Fruit fly (Drosophila melanogaster) S2 (cell line): ENCODE results near the gene Nep1.

Source experiments
- CG8478 ChIP-seq: fragments of >200 bp; optimal IDR thresholded peaks from 2 replicates; lab custom pipeline; 2018
- CTCF ChIP-seq, 2 experiments: fragments of >200 bp; optimal IDR thresholded peaks; 2 replicates each; lab custom pipeline; 2018

Gene Nep1

DNA sequence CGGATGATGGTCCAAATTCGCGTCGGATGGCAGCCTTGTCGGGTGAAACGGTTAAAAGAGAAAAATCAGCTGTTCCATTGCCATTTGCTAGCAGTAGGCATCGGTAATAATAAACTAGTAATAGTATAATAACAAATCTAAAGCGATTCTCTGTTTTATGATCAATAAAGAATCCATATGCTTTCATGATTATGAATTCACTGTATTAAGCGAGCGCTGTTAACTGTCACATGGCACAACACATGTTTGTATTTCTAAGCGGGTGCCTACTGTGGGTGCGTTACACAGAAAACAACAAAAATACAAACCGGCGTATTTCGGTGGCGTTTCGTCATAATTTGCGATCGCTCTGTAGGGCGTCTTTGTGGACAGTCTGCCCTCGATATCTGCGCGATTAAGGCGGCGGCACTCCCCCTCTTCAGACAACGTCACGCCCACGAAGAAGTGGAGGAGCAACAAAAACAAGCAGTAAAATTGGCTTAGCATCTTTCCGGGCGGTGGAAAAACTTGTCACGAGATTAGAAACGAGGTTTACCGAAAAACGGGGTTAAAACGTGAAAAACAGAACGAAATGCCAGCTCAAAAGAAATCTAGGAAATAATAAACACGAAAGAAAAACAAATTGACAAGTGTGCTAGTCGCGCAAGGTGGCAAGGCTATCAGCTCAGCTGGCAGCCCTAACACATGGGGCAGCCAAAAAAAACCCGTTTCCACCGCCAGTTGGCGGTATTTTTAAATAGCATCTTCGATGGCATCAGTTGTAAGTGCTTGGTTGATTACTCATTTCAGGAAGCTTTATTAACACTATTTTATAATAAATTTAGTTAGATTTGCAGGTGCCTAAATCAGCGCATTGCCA lies at the start of gene Nep1, which contains the start of gene Mipp2:
Gene Nep1, plus strand, starts transcription at position 397 of the 859 bp plus-strand sequence.
Gene Mipp2, minus strand, starts transcription at position 663 of the 859 bp plus-strand sequence.
- TF ChIP-seq CTCF (optimal IDR thresholded peaks at IDR 0.05; lab: Kevin White, UChicago), result no peak
- no peak for TF ChIP-seq CG8478 (lab: Kevin White, UChicago)

- no peak for TF ChIP-seq CG8478 (lab: Kevin White, UChicago)
- no peak for TF ChIP-seq CTCF (optimal IDR thresholded peaks at IDR 0.05; lab: Kevin White, UChicago)
Observed at dm6 chrX:6050282-6050934, 40.6 kb upstream of the Nep1 start, which contains the start of gene CG5921. TSS of gene CG5921 (plus strand) at chrX:6050828.

DNA sequence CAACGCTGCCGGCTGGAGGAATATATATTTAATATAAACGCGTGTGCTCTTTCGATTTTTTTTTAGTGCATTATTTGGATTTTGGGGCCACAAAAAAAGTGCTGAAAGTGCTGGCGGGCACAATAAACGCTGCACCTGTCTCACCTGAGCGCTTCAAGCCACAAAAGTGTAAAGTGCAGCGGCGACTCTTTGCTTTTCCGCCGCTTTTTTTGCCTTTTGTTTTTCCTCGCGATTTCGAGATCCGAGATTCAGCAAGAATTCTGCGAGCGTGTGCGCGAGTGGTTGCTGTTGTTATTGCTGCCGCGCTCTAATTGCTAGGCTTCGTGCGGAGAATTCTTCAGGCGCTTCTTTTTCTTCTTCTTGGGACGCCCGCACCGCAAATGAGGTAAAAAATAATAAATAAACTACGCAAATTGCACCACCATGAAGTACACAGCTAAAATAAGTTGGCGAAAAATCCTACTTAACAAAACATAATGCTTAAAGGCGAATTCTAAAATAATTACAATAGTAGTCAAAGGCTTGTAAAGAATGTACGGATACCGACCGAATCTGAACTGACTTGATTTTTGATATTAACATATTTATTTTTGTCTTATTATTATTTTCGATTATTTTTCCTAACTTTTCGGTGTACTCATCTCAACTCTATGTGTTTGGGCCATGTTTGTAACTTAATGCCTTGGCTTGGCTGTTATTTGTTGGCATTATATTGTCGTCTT lies 39.9 kb upstream of the Nep1 start:
- TF ChIP-seq CTCF (optimal IDR thresholded peaks at IDR 0.05; lab: Kevin White, UChicago), result no peak
- no peak for TF ChIP-seq CG8478 (lab: Kevin White, UChicago)

- TF ChIP-seq CG8478 (lab: Kevin White, UChicago) (no peak), CTCF (optimal IDR thresholded peaks at IDR 0.05; lab: Kevin White, UChicago) (no peak)
Observed at dm6 chrX:6052855-6053254, 38.1 kb upstream of the Nep1 start.

DNA sequence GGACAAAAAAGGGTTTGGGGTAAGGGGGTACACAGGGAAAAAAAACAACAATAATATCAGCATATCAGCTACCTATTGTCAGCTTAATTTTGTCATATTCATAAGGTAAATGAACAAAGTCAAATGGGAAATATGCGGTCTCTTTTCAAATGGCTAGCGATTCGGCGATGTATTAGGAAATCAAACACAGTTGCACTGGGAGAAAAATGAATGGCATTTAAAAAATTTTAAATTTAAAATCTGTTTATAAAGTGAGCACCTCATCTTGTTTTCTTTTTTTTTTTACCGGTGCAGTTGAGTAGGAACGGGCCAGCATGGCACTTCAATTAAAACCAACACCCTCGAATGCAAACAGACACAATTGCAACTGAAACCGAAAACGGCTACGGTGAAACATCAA lies 37.0 kb upstream of the Nep1 start:
- TF ChIP-seq CG8478 (lab: Kevin White, UChicago) (no peak), CTCF (optimal IDR thresholded peaks at IDR 0.05; lab: Kevin White, UChicago) (no peak)

DNA sequence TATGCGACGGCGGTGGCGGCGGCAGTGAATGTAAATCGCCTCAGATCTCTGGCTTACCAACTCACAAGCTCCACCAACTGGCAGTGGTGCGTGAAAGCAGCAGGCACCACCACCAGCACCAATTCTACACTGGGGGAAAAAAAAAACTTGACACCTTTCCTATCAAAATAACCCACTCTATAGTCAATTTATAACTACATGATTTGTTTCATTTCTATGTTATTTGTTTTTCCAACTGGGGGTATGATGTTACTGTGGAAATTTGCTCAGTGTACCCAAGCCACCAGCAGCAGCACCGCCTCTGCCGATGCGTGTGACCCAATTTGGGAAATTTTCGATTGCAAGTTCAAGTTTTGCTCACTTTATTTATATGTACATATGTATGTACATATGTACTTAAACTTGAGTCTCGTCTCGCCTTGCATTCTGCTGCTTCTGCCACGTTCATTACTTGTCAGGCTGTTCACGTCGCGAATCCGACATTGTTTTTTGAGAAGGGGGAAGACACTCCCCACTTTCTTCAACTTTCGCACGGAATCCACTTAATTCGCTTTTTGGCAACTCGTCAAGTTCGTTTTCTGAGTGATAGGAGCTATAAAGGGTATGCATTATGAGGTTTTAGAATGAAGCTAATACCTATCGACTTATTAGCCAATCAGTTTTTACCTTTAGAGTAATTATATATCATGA lies 31.7 kb upstream of the Nep1 start:
- TF ChIP-seq CG8478 (lab: Kevin White, UChicago) (no peak), CTCF (optimal IDR thresholded peaks at IDR 0.05; lab: Kevin White, UChicago) (no peak)

dm6 chrX:6062160-6062559 lies 28.8 kb upstream of the Nep1 start:
- TF ChIP-seq CTCF (optimal IDR thresholded peaks at IDR 0.05; lab: Kevin White, UChicago) (no peak), CG8478 (lab: Kevin White, UChicago) (no peak)

dm6 chrX:6064508-6064907 lies 26.5 kb upstream of the Nep1 start:
- TF ChIP-seq CG8478 (lab: Kevin White, UChicago) (no peak), CTCF (optimal IDR thresholded peaks at IDR 0.05; lab: Kevin White, UChicago) (no peak)

DNA sequence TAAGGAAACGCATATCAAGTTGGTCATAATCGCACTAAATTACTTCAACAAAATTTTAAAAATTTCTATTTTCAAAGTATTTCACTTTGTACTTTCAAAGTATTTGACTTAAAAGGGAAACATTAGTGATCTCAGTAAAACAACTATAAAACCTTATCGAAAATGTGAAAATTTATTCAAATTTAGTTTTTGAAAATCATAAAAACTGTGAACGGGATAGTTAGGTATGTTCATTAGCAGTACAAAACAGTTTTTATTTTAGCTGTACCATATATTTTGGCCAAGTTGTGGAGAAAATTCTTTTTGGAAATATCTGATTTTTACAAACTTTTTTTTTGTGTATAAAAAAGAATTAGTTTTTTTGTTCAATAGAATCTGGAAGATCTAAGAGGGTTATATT lies 24.7 kb upstream of the Nep1 start, which contains the start of gene CG43115:
Gene CG43115, minus strand, starts transcription at position 101 of the 400 bp plus-strand sequence.
- TF ChIP-seq CG8478 (lab: Kevin White, UChicago), result no peak
- TF ChIP-seq CTCF (optimal IDR thresholded peaks at IDR 0.05; lab: Kevin White, UChicago), result no peak

DNA sequence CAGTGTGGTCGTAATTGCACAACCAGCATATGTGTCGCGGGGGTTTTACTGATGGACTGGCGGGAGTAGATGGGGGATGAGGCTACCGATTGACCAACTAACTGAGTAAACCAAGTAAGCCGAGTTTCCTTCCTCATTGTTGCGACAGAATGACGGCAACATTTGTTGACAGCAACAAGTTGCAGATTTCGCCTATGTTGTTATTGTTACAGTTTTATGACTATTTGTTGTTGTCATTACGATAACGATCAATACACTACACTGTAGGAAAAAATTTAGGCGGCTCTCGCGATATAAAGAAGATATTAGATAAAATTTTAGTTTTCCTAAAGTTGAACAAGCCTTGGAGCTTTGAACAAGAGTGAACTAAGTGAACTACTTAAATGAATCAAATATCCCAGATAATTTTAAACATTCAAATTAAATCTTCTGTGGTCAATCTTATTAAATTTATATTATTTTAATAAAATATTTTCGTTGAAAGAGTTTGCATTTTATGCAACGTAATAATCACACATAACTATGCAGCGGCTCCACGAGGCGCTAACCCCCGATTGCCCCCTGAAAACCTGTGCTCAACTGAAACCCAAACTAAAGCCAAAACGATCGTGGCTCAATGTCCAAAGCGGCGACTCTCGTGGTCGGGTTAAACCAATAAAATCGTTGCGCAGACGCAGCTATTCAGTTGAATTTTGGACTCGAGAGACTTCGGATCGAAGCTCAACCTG lies 23.6 kb upstream of the Nep1 start, which contains the start of gene CG5928:
Gene CG5928, plus strand, starts transcription at position 678 of the 728 bp plus-strand sequence.
- TF ChIP-seq CTCF (optimal IDR thresholded peaks at IDR 0.05; lab: Kevin White, UChicago), result no peak
- no peak for TF ChIP-seq CG8478 (lab: Kevin White, UChicago)

DNA sequence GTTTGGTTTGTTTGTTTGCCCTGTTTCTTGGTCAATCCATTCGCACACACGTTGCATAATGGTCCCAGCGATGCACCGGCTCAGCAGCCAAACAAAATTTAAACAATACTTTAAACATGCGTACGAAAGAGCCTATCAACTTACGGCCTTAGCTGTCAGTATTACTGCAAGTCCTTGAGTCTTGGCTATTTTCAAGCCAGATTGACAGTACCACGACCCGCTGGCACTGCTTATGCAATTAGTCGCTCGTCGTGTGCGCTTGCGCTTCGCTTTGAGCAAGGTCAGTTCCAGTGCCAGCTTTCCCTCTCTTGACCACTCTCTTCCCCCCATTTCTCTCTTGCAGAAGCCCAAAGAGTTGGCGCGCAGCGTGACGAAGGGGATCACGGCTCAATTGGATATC lies 22.3 kb upstream of the Nep1 start:
- TF ChIP-seq CTCF (optimal IDR thresholded peaks at IDR 0.05; lab: Kevin White, UChicago) (no peak), CG8478 (lab: Kevin White, UChicago) (no peak)

- TF ChIP-seq CTCF (optimal IDR thresholded peaks at IDR 0.05; lab: Kevin White, UChicago) (no peak), CG8478 (lab: Kevin White, UChicago) (no peak)
Observed at dm6 chrX:6074845-6075244, 16.2 kb upstream of the Nep1 start, which contains the start of gene Tsp5D. TSS of gene Tsp5D (minus strand) at chrX:6074857.

DNA sequence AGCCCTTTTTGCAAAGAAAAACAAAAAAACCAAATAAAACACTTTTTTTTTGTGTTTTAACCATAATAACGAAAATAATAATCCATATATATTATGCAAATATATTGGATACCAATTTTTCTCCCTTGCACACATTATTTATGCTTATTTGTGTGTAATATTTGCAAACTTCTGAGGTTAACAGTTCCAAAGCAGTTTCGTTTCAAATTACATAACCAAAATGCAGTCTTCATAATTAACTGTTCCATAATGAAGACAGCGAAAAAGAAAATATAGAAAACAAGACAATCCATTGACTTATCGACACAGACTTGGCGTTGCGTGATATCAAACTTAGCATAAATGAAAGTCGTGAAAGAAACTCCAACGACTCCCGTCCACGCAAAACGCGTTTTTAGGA lies 15.4 kb upstream of the Nep1 start:
- no peak for TF ChIP-seq CG8478 (lab: Kevin White, UChicago)
- TF ChIP-seq CTCF (optimal IDR thresholded peaks at IDR 0.05; lab: Kevin White, UChicago), result no peak
